Fruit fly (Drosophila melanogaster) Kc167 (cell line): ENCODE data around the gene CG4042.

Experiments
- Myc ChIP-seq: fragments of >200 bp; optimal IDR thresholded peaks from 2 replicates; lab custom pipeline; 2017; ENCODE audit warnings: missing external identifiers
- Sin3A ChIP-seq: fragments of >200 bp; optimal IDR thresholded peaks from 2 replicates; lab custom pipeline; 2018; ENCODE audit warnings: missing external identifiers
- h ChIP-seq: fragments of >200 bp; optimal IDR thresholded peaks from 3 replicates; lab custom pipeline; 2018; ENCODE audit warnings: missing external identifiers
- insv ChIP-seq: fragments of >200 bp; optimal IDR thresholded peaks from 3 replicates; lab custom pipeline; 2018; ENCODE audit warnings: missing external identifiers
- psq ChIP-seq: fragments of >200 bp; optimal IDR thresholded peaks from 2 replicates; lab custom pipeline; 2017; ENCODE audit warnings: missing external identifiers
- ttk ChIP-seq: sonication (Bioruptor generic); optimal IDR thresholded peaks from 2 replicates; lab custom pipeline; 2017; ENCODE audit warnings: missing external identifiers

Gene CG4042

dm6 chr3L:20729415-20729814 is 41.9 kb downstream of the CG4042 start:
- TF ChIP-seq ttk (no peak), Sin3A (lab: Kevin White, UChicago) (no peak), h (lab: Kevin White, UChicago) (no peak), Myc (no peak), insv (lab: Kevin White, UChicago) (no peak), psq (lab: Kevin White, UChicago) (no peak)
